ENCODE assay signal across 4 fruit fly cellular contexts in genomic region chrX:16876425-16876824, dm6.
TF ChIP-seq lines count a peak whose summit lies in the region.

Gene CG13003, minus strand, starts transcription at chrX:16876544.

- no peak for TF ChIP-seq CTCF in whole organism, embryonic (GFP tag; optimal IDR thresholded peaks at IDR 0.05; lab: Kevin White, UChicago)

TF ChIP-seq in whole organism, embryonic, 481 proteins besides CTCF, POLR2A, EP300 and RAD21 (continues in another document):
- TF ChIP-seq lola (GFP tag; optimal IDR thresholded peaks at IDR 0.05; lab: Kevin White, UChicago), result no peak
- TF ChIP-seq ci (GFP tag; IDR thresholded peaks at IDR 0.05; lab: Robert Waterston, UW), result peak; percentile 11; the same call in 1 of the 3 replicates
- TF ChIP-seq lab (GFP tag; optimal IDR thresholded peaks at IDR 0.05; lab: Kevin White, UChicago), result no peak
- no peak for TF ChIP-seq ems (GFP tag; optimal IDR thresholded peaks at IDR 0.05; lab: Kevin White, UChicago)
- peak; percentile 88 for TF ChIP-seq Deaf1 (tag; optimal IDR thresholded peaks at IDR 0.05; lab: Kevin White, UChicago)
- no peak for TF ChIP-seq Atf6 (GFP tag; IDR thresholded peaks at IDR 0.05; lab: Robert Waterston, UW)
- TF ChIP-seq dysf (GFP tag; IDR thresholded peaks at IDR 0.05; lab: Robert Waterston, UW), result 0 out of 3 replicates have a peak, but pooled peaks have one; percentile 15
- peak; percentile 29; the same call in 1 of the 2 replicates for TF ChIP-seq Rfx (GFP tag; IDR thresholded peaks at IDR 0.05; lab: Robert Waterston, UW)
- no peak for TF ChIP-seq Ets65A (GFP tag; lab: Kevin White, UChicago)
- no peak for TF ChIP-seq Trl (optimal IDR thresholded peaks at IDR 0.05; lab: Kevin White, UChicago)
- TF ChIP-seq Trl (GFP tag; optimal IDR thresholded peaks at IDR 0.05; lab: Kevin White, UChicago), result no peak
- TF ChIP-seq Med (GFP tag; lab: Kevin White, UChicago), result peak; percentile 71
- peak; percentile 63; the same call in 1 of the 4 replicates for TF ChIP-seq chinmo (GFP tag; IDR thresholded peaks at IDR 0.05; lab: Robert Waterston, UW; ENCODE audit: partially characterized antibody)
- no peak for TF ChIP-seq CG33557 (GFP tag; optimal IDR thresholded peaks at IDR 0.05; lab: Kevin White, UChicago)
- no peak for TF ChIP-seq CG31441 (GFP tag; IDR thresholded peaks at IDR 0.05; lab: Robert Waterston, UW)
- TF ChIP-seq gcm (GFP tag; optimal IDR thresholded peaks at IDR 0.05; lab: Kevin White, UChicago), result no peak
- no peak for TF ChIP-seq CG8290 (GFP tag; optimal IDR thresholded peaks at IDR 0.05; lab: Kevin White, UChicago)
- TF ChIP-seq CG8290 (tag; optimal IDR thresholded peaks at IDR 0.05; lab: Kevin White, UChicago), result no peak
- no peak for TF ChIP-seq Bteb2 (GFP tag; optimal IDR thresholded peaks at IDR 0.05; lab: Kevin White, UChicago)
- TF ChIP-seq tna (GFP tag; IDR thresholded peaks at IDR 0.05; lab: Robert Waterston, UW; ENCODE audit: partially characterized antibody), result 0 out of 2 replicates have a peak, but pooled peaks have one; percentile 7
- TF ChIP-seq Hr78 (GFP tag; optimal IDR thresholded peaks at IDR 0.05; lab: Kevin White, UChicago), result peak in 1 of 2 experiments; percentile 10
- TF ChIP-seq vvl (GFP tag; IDR thresholded peaks at IDR 0.05; lab: Robert Waterston, UW), result peak; percentile 91

TF ChIP-seq in whole organism, prepupa, 60 proteins besides CTCF, POLR2A, EP300 and RAD21:
- TF ChIP-seq Lpt (GFP tag; optimal IDR thresholded peaks at IDR 0.05; lab: Kevin White, UChicago) (no peak), fd59A (GFP tag; optimal IDR thresholded peaks at IDR 0.05; lab: Kevin White, UChicago) (no peak), CG6163 (GFP tag; IDR thresholded peaks at IDR 0.05; lab: Robert Waterston, UW) (0 out of 3 replicates have a peak, but pooled peaks have one; percentile 30), pdm3 (GFP tag; optimal IDR thresholded peaks at IDR 0.05; lab: Kevin White, UChicago) (no peak), net (GFP tag; optimal IDR thresholded peaks at IDR 0.05; lab: Kevin White, UChicago) (no peak), CG3919 (GFP tag; optimal IDR thresholded peaks at IDR 0.05; lab: Kevin White, UChicago) (no peak), OdsH (GFP tag; optimal IDR thresholded peaks at IDR 0.05; lab: Kevin White, UChicago) (no peak), CG16779 (tag; optimal IDR thresholded peaks at IDR 0.05; lab: Kevin White, UChicago) (no peak), Ets21C (GFP tag; optimal IDR thresholded peaks at IDR 0.05; lab: Kevin White, UChicago) (no peak), eg (GFP tag; IDR thresholded peaks at IDR 0.05; lab: Robert Waterston, UW) (peak; percentile 24; the same call in 1 of the 3 replicates), svp (GFP tag; lab: Kevin White, UChicago) (no peak), Sox102F (GFP tag; optimal IDR thresholded peaks at IDR 0.05; lab: Kevin White, UChicago) (no peak), CG10631 (GFP tag; optimal IDR thresholded peaks at IDR 0.05; lab: Kevin White, UChicago) (no peak), Hr4 (GFP tag; optimal IDR thresholded peaks at IDR 0.05; lab: Kevin White, UChicago) (no peak), CG4318 (GFP tag; optimal IDR thresholded peaks at IDR 0.05; lab: Kevin White, UChicago) (no peak)

TF ChIP-seq in whole organism, pupa, 21 proteins besides CTCF, POLR2A, EP300 and RAD21:
- TF ChIP-seq Snoo (tag; optimal IDR thresholded peaks at IDR 0.05; lab: Kevin White, UChicago) (no peak), Ets98B (GFP tag; IDR thresholded peaks at IDR 0.05; lab: Robert Waterston, UW) (peak; percentile 9; the same call in 1 of the 2 replicates), fd96Ca (GFP tag; IDR thresholded peaks at IDR 0.05; lab: Robert Waterston, UW) (no peak), CG15710 (tag; optimal IDR thresholded peaks at IDR 0.05; lab: Kevin White, UChicago) (no peak), CG13204 (GFP tag; optimal IDR thresholded peaks at IDR 0.05; lab: Kevin White, UChicago) (no peak)
TF ChIP-seq in whole organism, pupa: peak in this region for 1.

TF ChIP-seq in whole organism, wandering third instar larva, 38 proteins besides CTCF, POLR2A, EP300 and RAD21:
- TF ChIP-seq Rel (GFP tag; optimal IDR thresholded peaks at IDR 0.05; lab: Kevin White, UChicago), result no peak
- peak; percentile 87 for TF ChIP-seq Rel (tag; optimal IDR thresholded peaks at IDR 0.05; lab: Kevin White, UChicago)
- no peak for TF ChIP-seq woc (GFP tag; optimal IDR thresholded peaks at IDR 0.05; lab: Kevin White, UChicago)
- no peak for TF ChIP-seq psq (GFP tag; optimal IDR thresholded peaks at IDR 0.05; lab: Kevin White, UChicago)
- no peak for TF ChIP-seq Abd-B (GFP tag; optimal IDR thresholded peaks at IDR 0.05; lab: Kevin White, UChicago)
- TF ChIP-seq lola (GFP tag; optimal IDR thresholded peaks at IDR 0.05; lab: Kevin White, UChicago), result no peak
- no peak for TF ChIP-seq CG32264 (GFP tag; optimal IDR thresholded peaks at IDR 0.05; lab: Kevin White, UChicago)
